Worm (Caenorhabditis elegans): ENCODE data around the gene dat-1.

DNA sequence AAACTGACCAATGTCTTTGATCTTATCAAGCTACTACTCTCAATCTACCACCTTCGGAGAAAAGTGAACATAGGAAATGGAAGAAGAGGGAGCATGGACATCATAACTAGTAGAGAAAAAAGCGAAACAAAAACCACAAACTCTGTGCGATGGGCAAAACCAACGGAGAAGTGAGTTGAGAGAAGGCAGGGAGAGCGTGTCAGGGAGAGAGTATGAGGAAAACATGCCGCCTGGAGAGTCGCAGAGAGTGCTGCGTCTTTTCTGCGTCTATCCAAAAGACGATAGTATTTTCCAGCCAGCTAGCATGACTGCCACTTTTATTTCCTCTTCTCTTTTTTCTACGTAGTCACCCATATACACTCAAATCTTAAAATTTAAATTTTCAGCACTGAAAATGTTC, 2.8 kb upstream of the dat-1 start, which contains the start of gene saeg-2:
- TF ChIP-seq ama-1 (optimal IDR thresholded peaks at IDR 0.05) (no peak), snpc-4 (tag; optimal IDR thresholded peaks at IDR 0.05) (no peak), fos-1 (tag; optimal IDR thresholded peaks at IDR 0.05) (no peak), ceh-32 (tag; optimal IDR thresholded peaks at IDR 0.05; ENCODE audit: poor library complexity) (no peak)
